Worm (Caenorhabditis elegans) whole organism, young adult: Measurements from ENCODE around the gene cdk-12.

ENCODE experiments used
- F37B4.10 ChIP-seq: fragments of 200-800 bp; sonication (Bioruptor generic); IDR thresholded peaks from 2 replicates; pipeline ENCODE4 v1.3.6; 2022; ENCODE audit warnings: missing genetic modification characterization, missing compliant biosample characterization
- F57C9.4 ChIP-seq: sonication (generic microtip); optimal IDR thresholded peaks from 2 replicates; lab custom pipeline; 2017; ENCODE audit warnings: mild to moderate bottlenecking, missing genetic modification characterization, missing compliant biosample characterization
- T26A5.8 ChIP-seq: sonication (generic microtip); optimal IDR thresholded peaks from 2 replicates; lab custom pipeline; 2016; ENCODE audit warnings: missing genetic modification characterization, missing compliant biosample characterization
- Y79H2A.3 ChIP-seq: fragments of 200-800 bp; sonication (Bioruptor generic); conservative IDR thresholded peaks from 2 replicates; pipeline ENCODE4 v1.3.6; 2022; ENCODE audit warnings: missing genetic modification reagents, missing genetic modification characterization, missing compliant biosample characterization
- attf-3 ChIP-seq: fragments of 200-800 bp; sonication (Bioruptor generic); conservative IDR thresholded peaks from 2 replicates; pipeline ENCODE4 v1.3.6; 2022; ENCODE audit warnings: missing genetic modification reagents, missing genetic modification characterization, missing compliant biosample characterization
- bed-2 ChIP-seq: fragments of 200-800 bp; sonication (Bioruptor generic); IDR thresholded peaks from 2 replicates; pipeline ENCODE4 v1.3.6; 2022; ENCODE audit warnings: missing genetic modification reagents, missing genetic modification characterization, missing compliant biosample characterization
- ekl-4 ChIP-seq: fragments of 200-800 bp; sonication (Bioruptor generic); IDR thresholded peaks from 2 replicates; pipeline ENCODE4 v1.3.6; 2022; ENCODE audit warnings: missing genetic modification reagents, missing genetic modification characterization, missing compliant biosample characterization
- nfya-1 ChIP-seq: sonication (generic microtip); optimal IDR thresholded peaks from 2 replicates; lab custom pipeline; 2017; ENCODE audit warnings: antibody characterized with exemption, missing compliant biosample characterization, missing genetic modification characterization, borderline replicate concordance; ENCODE audit not compliant: insufficient read depth
- nhr-90 ChIP-seq: sonication (generic microtip); optimal IDR thresholded peaks from 2 replicates; lab custom pipeline; 2016; ENCODE audit warnings: missing genotype, mild to moderate bottlenecking, missing genetic modification characterization, missing compliant biosample characterization
- sea-2 ChIP-seq: fragments of 200-800 bp; sonication (Bioruptor generic); IDR thresholded peaks from 2 replicates; pipeline ENCODE4 v1.3.6; 2022; ENCODE audit warnings: missing genetic modification characterization, missing compliant biosample characterization
- somi-1 ChIP-seq: fragments of 200-800 bp; sonication (Bioruptor generic); optimal IDR thresholded peaks from 2 replicates; lab custom pipeline; 2018; ENCODE audit warnings: mild to moderate bottlenecking, missing genetic modification characterization, missing compliant biosample characterization
- sptf-2 ChIP-seq: fragments of 200-800 bp; sonication (Bioruptor generic); optimal IDR thresholded peaks from 2 replicates; lab custom pipeline; 2018; ENCODE audit warnings: mild to moderate bottlenecking, missing genetic modification characterization, missing compliant biosample characterization

ce11 chrIII:4374854-4375253, 42.1 kb downstream of the cdk-12 start, which contains the start of gene pals-26:
- TF ChIP-seq sea-2 (GFP tag; lab: Robert Waterston, UW), result no peak
- TF ChIP-seq nhr-90 (tag; lab: Kevin White, UChicago), result no peak
- no peak for TF ChIP-seq somi-1
- TF ChIP-seq ekl-4 (GFP tag; lab: Robert Waterston, UW), result no peak
- no peak for TF ChIP-seq bed-2 (GFP tag; lab: Robert Waterston, UW)
- no peak for TF ChIP-seq nfya-1 (tag; lab: Kevin White, UChicago)
- TF ChIP-seq F57C9.4 (tag; lab: Kevin White, UChicago), result no peak
- no peak for TF ChIP-seq Y79H2A.3
- TF ChIP-seq F37B4.10 (GFP tag; lab: Robert Waterston, UW), result no peak
- TF ChIP-seq T26A5.8 (tag; lab: Kevin White, UChicago), result no peak
- no peak for TF ChIP-seq sptf-2 (GFP tag; lab: Kevin White, UChicago)
- no peak for TF ChIP-seq attf-3
